Fruit fly (Drosophila melanogaster) whole organism, embryonic: ENCODE data around the gene CG10301.

ENCODE experiments used
- CG8924 ChIP-seq: fragments of 200-800 bp; optimal IDR thresholded peaks from 3 replicates; lab custom pipeline; 2019; ENCODE audit warnings: missing biosample characterization, mild to moderate bottlenecking, missing genetic modification characterization, moderate library complexity
- Doc2 ChIP-seq: fragments of 200-800 bp; sonication (Bioruptor generic); IDR thresholded peaks from 2 replicates; pipeline ENCODE4 v1.3.6; 2022; ENCODE audit warnings: missing biosample characterization, missing genetic modification characterization
- Sin3A ChIP-seq: fragments of >200 bp; optimal IDR thresholded peaks from 2 replicates; lab custom pipeline; 2018
- amos ChIP-seq: fragments of 200-800 bp; sonication (Bioruptor generic); IDR thresholded peaks from 2 replicates; pipeline ENCODE4 v1.3.6; 2022; ENCODE audit warnings: missing biosample characterization, missing genetic modification characterization; ENCODE audit not compliant: partially characterized antibody
- seq ChIP-seq: fragments of 200-800 bp; sonication (Bioruptor generic); IDR thresholded peaks from 2 replicates; pipeline ENCODE4 v1.3.6; 2022; ENCODE audit warnings: missing biosample characterization, missing genetic modification characterization

dm6 chr3R:23675646-23676045 lies 34.3 kb upstream of the CG10301 start:
- TF ChIP-seq seq (GFP tag; lab: Robert Waterston, UW) (no peak), amos (GFP tag; lab: Robert Waterston, UW) (no peak), CG8924 (tag; lab: Kevin White, UChicago) (no peak), Doc2 (no peak), Sin3A (no peak)
